Worm (Caenorhabditis elegans): ENCODE measurements around the gene R12B2.6.

Gene R12B2.6

DNA sequence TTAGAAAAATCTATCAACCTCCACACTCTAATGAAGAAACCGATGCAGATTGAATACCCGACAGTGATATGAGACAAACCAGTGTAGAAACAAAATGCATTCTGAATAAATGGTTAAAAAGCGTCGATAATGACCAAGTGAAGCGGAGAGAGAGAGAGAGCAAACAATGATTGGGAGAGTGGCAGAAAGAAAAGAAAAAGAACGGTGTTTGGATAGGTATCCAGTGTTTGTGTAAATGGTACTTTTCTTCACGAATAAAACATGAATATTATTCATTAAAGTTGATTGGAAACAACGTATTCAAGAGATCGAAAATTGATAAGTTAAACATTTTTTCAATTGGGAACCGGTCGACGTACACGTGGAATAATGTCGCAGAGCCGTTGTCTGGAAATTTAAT is 35.5 kb upstream of the R12B2.6 start, which contains the start of gene F01F1.15:
Gene F01F1.15, minus strand, starts transcription at position 101 of the 400 bp plus-strand sequence.
- TF ChIP-seq ama-1 (optimal IDR thresholded peaks at IDR 0.05) (no peak), pes-1 (GFP tag; IDR thresholded peaks at IDR 0.05) (no peak)

DNA sequence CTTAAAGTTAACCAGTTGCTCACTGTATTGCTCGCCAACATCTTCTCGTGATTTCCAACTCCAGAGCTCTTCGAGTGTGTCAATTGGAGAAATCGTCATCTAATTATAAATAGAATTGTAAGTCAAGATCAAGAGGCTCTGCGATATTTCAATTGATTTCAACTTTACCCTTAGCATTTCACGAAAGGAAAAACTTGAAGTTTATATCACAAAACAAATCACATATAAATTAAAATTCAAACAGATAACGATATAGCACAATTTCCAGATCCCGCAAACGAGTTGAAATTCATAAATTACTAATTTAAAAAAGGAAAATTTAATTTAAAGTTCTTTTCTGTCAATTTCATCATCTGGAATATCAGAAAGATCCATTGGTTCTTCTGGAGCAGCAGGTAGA is 34.4 kb upstream of the R12B2.6 start, which contains the start of gene eng-1:
Gene eng-1, minus strand, starts transcription at position 101 of the 400 bp plus-strand sequence.
- TF ChIP-seq hmg-4 (GFP tag; optimal IDR thresholded peaks at IDR 0.05) (no peak), ets-7 (tag; optimal IDR thresholded peaks at IDR 0.05) (no peak)

DNA sequence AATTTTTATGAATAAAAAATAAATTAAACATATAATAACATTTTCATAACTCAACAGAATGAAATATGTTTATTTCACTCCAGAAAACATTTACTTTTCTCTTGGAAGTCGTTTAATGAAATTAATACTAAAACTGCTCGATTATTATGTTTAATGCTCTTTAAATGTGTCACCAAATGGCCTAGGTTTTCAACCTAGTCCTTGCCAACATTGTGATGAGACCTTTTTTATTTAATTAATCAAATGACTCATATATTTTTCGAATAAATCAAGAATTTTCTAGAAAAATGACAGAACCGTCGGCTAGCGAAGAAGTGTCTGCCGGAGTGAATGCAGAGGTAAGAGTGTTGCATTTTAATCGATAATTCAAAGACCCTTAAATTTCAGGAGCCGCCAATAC is 30.3 kb upstream of the R12B2.6 start, which contains the start of gene rabn-5:
Gene rabn-5, plus strand, starts transcription at position 284 of the 400 bp plus-strand sequence.
- TF ChIP-seq B0310.2 (tag; optimal IDR thresholded peaks at IDR 0.05) (no peak), ceh-13 (GFP tag; optimal IDR thresholded peaks at IDR 0.05) (no peak), pes-1 (GFP tag; IDR thresholded peaks at IDR 0.05) (no peak), F13C5.2 (tag; optimal IDR thresholded peaks at IDR 0.05) (no peak), aly-1 (tag; optimal IDR thresholded peaks at IDR 0.05) (no peak)

DNA sequence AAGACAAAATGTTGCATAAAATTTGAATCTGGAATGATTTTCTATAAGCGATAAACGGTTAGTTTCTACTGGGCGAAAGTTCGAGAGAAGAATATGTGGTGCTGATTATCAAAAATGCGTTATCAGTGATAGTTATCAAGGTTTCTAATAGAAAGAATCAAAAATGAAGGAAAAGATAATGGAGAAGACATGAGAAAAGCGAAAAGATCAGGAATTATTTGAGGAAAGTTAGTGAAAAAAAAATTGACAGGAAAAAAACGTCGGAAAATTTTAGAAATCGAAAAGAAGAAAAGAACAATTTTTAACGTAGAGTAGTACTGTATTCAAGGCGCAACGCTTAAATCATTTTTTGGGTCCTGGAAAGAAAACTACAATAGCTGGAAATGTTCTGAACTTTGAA is 29.8 kb upstream of the R12B2.6 start, which contains the start of gene dnpp-1:
Gene dnpp-1, minus strand, starts transcription at position 30 of the 400 bp plus-strand sequence.
- no peak for TF ChIP-seq ets-7 (tag; optimal IDR thresholded peaks at IDR 0.05)
- TF ChIP-seq hmg-4 (GFP tag; optimal IDR thresholded peaks at IDR 0.05): no peak
- no peak for TF ChIP-seq tbx-37 (GFP tag; conservative IDR thresholded peaks at IDR 0.05)
- TF ChIP-seq F13C5.2 (tag; optimal IDR thresholded peaks at IDR 0.05): no peak
- no peak for TF ChIP-seq scrt-1 (GFP tag; IDR thresholded peaks at IDR 0.05)
- TF ChIP-seq hmbx-1 (tag; optimal IDR thresholded peaks at IDR 0.05): no peak
- no peak for TF ChIP-seq ceh-36 (tag; optimal IDR thresholded peaks at IDR 0.05)
- no peak for TF ChIP-seq flt-1 (GFP tag; IDR thresholded peaks at IDR 0.05)
- TF ChIP-seq B0310.2 (tag; optimal IDR thresholded peaks at IDR 0.05): no peak
- no peak for TF ChIP-seq tbx-11 (GFP tag; IDR thresholded peaks at IDR 0.05)
- no peak for TF ChIP-seq ceh-13 (GFP tag; optimal IDR thresholded peaks at IDR 0.05)
- TF ChIP-seq pes-1 (GFP tag; IDR thresholded peaks at IDR 0.05): no peak
- TF ChIP-seq ama-1 (optimal IDR thresholded peaks at IDR 0.05): no peak
- TF ChIP-seq hnd-1 (tag; optimal IDR thresholded peaks at IDR 0.05): no peak
- TF ChIP-seq aly-1 (tag; optimal IDR thresholded peaks at IDR 0.05): no peak
- no peak for TF ChIP-seq tra-4 (tag; optimal IDR thresholded peaks at IDR 0.05)
- TF ChIP-seq sea-1 (GFP tag; conservative IDR thresholded peaks at IDR 0.05): no peak

DNA sequence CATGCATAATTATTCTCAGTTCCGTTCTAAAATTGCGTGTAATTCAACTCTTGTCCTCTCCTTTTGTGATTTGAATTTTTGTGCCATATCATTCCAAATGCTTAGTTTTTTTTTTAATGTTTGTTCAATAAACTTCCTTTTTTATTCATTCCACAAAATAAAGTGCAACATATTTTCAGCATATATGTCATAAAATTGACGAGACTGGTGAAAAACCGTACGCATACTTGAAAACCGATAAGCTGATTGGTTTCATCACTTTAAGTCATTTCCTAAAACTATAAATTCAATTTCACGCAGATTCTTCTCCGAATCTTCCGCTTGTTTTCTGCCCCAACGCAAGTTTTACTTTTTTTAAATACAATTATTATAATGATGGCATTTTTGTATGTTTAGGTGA is 25.1 kb upstream of the R12B2.6 start, which contains the start of gene dpf-4:
Gene dpf-4, plus strand, starts transcription at position 301 of the 400 bp plus-strand sequence.
- TF ChIP-seq tbx-37 (GFP tag; conservative IDR thresholded peaks at IDR 0.05) (no peak), tbx-11 (GFP tag; IDR thresholded peaks at IDR 0.05) (no peak), ceh-36 (tag; optimal IDR thresholded peaks at IDR 0.05) (no peak), ceh-13 (GFP tag; optimal IDR thresholded peaks at IDR 0.05) (no peak), pes-1 (GFP tag; IDR thresholded peaks at IDR 0.05) (no peak), flt-1 (GFP tag; IDR thresholded peaks at IDR 0.05) (no peak), sea-1 (GFP tag; conservative IDR thresholded peaks at IDR 0.05) (no peak), aly-1 (tag; optimal IDR thresholded peaks at IDR 0.05) (no peak), ets-7 (tag; optimal IDR thresholded peaks at IDR 0.05) (no peak), F13C5.2 (tag; optimal IDR thresholded peaks at IDR 0.05) (no peak), scrt-1 (GFP tag; IDR thresholded peaks at IDR 0.05) (no peak), hnd-1 (tag; optimal IDR thresholded peaks at IDR 0.05) (no peak), B0310.2 (tag; optimal IDR thresholded peaks at IDR 0.05) (no peak), tra-4 (tag; optimal IDR thresholded peaks at IDR 0.05) (no peak), hmbx-1 (tag; optimal IDR thresholded peaks at IDR 0.05) (no peak), hmg-4 (GFP tag; optimal IDR thresholded peaks at IDR 0.05) (no peak), ama-1 (optimal IDR thresholded peaks at IDR 0.05) (no peak)

DNA sequence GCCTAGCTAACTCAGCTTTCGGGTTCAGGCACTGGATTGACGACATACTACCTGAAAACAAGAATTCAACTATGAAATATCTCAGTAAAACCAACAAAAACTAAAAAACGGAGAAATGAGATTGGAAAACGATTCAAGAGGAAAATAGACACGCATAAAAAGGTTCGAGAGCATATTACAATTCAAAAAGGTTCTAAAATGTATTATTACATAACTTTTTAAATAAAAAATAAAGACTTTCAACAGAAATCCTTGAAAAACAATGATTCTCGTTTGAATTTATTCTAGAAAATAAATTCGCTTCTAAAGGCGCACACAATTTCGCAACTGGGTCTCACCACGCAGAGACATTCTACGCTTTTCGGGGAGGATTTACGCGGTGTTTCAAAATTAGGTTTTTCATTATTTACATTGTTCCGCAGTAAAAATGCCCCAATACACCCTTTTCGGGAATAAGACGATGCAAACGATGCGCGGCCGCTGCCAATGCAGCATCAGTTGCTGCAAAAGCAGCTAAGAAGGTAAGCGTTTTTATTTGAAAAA is 21.8 kb upstream of the R12B2.6 start, which contains the start of the genes cct-6 and alh-9:
Gene cct-6, minus strand, starts transcription at position 51 of the 543 bp plus-strand sequence.
Gene alh-9, plus strand, starts transcription at position 382 of the 543 bp plus-strand sequence.
- peak; percentile 3 for TF ChIP-seq hmg-4 (GFP tag; optimal IDR thresholded peaks at IDR 0.05)
- no peak for TF ChIP-seq tra-4 (tag; optimal IDR thresholded peaks at IDR 0.05)
- peak; percentile 65 for TF ChIP-seq F13C5.2 (tag; optimal IDR thresholded peaks at IDR 0.05)

DNA sequence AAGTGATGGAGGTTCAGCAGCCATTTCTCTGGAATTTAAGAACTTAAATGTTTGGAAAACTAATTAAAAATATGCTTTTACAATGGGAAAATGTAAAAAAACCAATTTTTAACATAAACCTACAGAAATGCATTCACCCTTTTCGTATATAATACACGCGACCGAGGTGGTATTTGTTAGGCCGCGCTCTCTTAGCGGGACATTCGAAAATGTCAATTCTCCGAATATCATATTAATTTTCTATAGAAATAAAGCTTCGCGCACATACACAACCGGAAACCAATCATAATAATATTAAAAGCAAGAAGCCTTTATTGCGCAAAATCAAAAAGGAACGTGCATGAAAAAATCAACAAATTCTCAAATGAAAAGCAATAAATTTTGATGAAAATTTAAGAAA is 19.3 kb upstream of the R12B2.6 start, which contains the start of gene ddx-23:
Gene ddx-23, minus strand, starts transcription at position 30 of the 400 bp plus-strand sequence.
- TF ChIP-seq scrt-1 (GFP tag; IDR thresholded peaks at IDR 0.05) (no peak), ceh-13 (GFP tag; optimal IDR thresholded peaks at IDR 0.05) (no peak), ets-7 (tag; optimal IDR thresholded peaks at IDR 0.05) (no peak), aly-1 (tag; optimal IDR thresholded peaks at IDR 0.05) (no peak), hnd-1 (tag; optimal IDR thresholded peaks at IDR 0.05) (no peak), flt-1 (GFP tag; IDR thresholded peaks at IDR 0.05) (no peak), ama-1 (optimal IDR thresholded peaks at IDR 0.05) (no peak), tra-4 (tag; optimal IDR thresholded peaks at IDR 0.05) (no peak), ceh-36 (tag; optimal IDR thresholded peaks at IDR 0.05) (no peak), sea-1 (GFP tag; conservative IDR thresholded peaks at IDR 0.05) (no peak), tbx-11 (GFP tag; IDR thresholded peaks at IDR 0.05) (no peak)

DNA sequence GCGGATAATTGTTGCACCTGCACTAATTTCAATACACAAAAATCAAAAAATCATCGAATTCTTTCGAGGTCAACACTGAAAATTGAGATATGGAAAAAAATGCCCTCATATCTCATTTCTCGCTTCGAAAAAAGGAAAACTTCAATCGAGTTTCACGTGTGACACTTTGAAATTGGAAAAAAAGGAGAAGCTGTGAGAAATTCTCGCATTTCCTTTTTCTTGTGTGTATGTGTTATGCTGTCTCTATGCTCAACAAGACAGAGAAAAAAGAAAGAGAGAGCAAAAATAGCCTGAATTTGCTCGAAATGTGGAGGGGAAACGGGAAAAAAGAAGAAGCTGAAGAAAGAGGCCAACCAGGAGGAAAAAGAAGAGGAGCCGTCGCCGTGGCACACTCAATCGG is 12.5 kb upstream of the R12B2.6 start:
- TF ChIP-seq ets-7 (tag; optimal IDR thresholded peaks at IDR 0.05): no peak
- TF ChIP-seq pes-1 (GFP tag; IDR thresholded peaks at IDR 0.05): no peak
- TF ChIP-seq aly-1 (tag; optimal IDR thresholded peaks at IDR 0.05): no peak
